Fruit fly (Drosophila melanogaster) whole organism, embryonic: ENCODE results near the gene CG33110.

ENCODE experiments used
- CG10654 ChIP-seq: fragments of 200-800 bp; sonication (Bioruptor generic); optimal IDR thresholded peaks from 2 replicates; lab custom pipeline; 2016; ENCODE audit warnings: missing biosample characterization, missing genetic modification characterization
- CG10979 ChIP-seq: fragments of 200-800 bp; sonication (Bioruptor generic); optimal IDR thresholded peaks from 2 replicates; lab custom pipeline; 2018; ENCODE audit warnings: missing biosample characterization, mild to moderate bottlenecking, missing genetic modification characterization, moderate library complexity
- CG12104 ChIP-seq: fragments of 200-800 bp; sonication (Bioruptor generic); optimal IDR thresholded peaks from 3 replicates; lab custom pipeline; 2016; ENCODE audit warnings: missing biosample characterization, missing genetic modification characterization
- CG1233 ChIP-seq: fragments of 200-800 bp; sonication (Bioruptor generic); optimal IDR thresholded peaks from 4 replicates; lab custom pipeline; 2018; ENCODE audit warnings: missing biosample characterization, mild to moderate bottlenecking, missing genetic modification characterization
- CG12391 ChIP-seq: fragments of 200-800 bp; sonication (Bioruptor generic); optimal IDR thresholded peaks from 3 replicates; lab custom pipeline; 2018; ENCODE audit warnings: missing biosample characterization, mild to moderate bottlenecking, missing genetic modification characterization, moderate library complexity
- CG12769 ChIP-seq: fragments of 200-800 bp; sonication (Bioruptor generic); optimal IDR thresholded peaks from 2 replicates; lab custom pipeline; 2019; ENCODE audit warnings: missing biosample characterization, mild to moderate bottlenecking, missing genetic modification characterization, moderate library complexity
- CG13894 ChIP-seq: fragments of 200-800 bp; sonication (Bioruptor generic); optimal IDR thresholded peaks from 3 replicates; lab custom pipeline; 2018; ENCODE audit warnings: missing biosample characterization, mild to moderate bottlenecking, missing genetic modification characterization, moderate library complexity
- CG14860 ChIP-seq: fragments of 200-800 bp; sonication (Bioruptor generic); IDR thresholded peaks from 3 replicates; pipeline ENCODE4 v1.3.6; 2022; ENCODE audit warnings: missing biosample characterization, missing genetic modification characterization; ENCODE audit not compliant: partially characterized antibody
- CG14965 ChIP-seq: fragments of 200-800 bp; sonication (Bioruptor generic); optimal IDR thresholded peaks from 2 replicates; lab custom pipeline; 2016; ENCODE audit warnings: missing biosample characterization, missing genetic modification characterization, borderline replicate concordance
- CG15269 ChIP-seq: fragments of 200-800 bp; sonication (Bioruptor generic); optimal IDR thresholded peaks from 2 replicates; lab custom pipeline; 2018; ENCODE audit warnings: missing biosample characterization, mild to moderate bottlenecking, missing genetic modification characterization, moderate library complexity
- CG4282 ChIP-seq: fragments of 200-800 bp; sonication (Bioruptor generic); optimal IDR thresholded peaks from 2 replicates; lab custom pipeline; 2016; ENCODE audit warnings: missing biosample characterization, missing genetic modification characterization
- CG4328 ChIP-seq: fragments of 200-800 bp; sonication (Bioruptor generic); optimal IDR thresholded peaks from 3 replicates; lab custom pipeline; 2017; ENCODE audit warnings: missing biosample characterization, missing genetic modification reagents, missing genetic modification characterization
- CG4360 ChIP-seq: fragments of 200-800 bp; sonication (Bioruptor generic); IDR thresholded peaks from 2 replicates; pipeline ENCODE4 v1.3.6; 2022; ENCODE audit warnings: missing biosample characterization, missing genetic modification characterization
- CG5953 ChIP-seq: fragments of 200-800 bp; sonication (Bioruptor generic); IDR thresholded peaks from 2 replicates; pipeline ENCODE4 v1.3.6; 2022; ENCODE audit warnings: missing biosample characterization, missing genetic modification characterization
- CG6683 ChIP-seq: fragments of 200-800 bp; sonication (Bioruptor generic); optimal IDR thresholded peaks from 2 replicates; lab custom pipeline; 2017; ENCODE audit warnings: missing biosample characterization, mild to moderate bottlenecking, missing genetic modification characterization, missing genetic modification reagents
- CG6689 ChIP-seq: fragments of 200-800 bp; sonication (Bioruptor generic); IDR thresholded peaks from 2 replicates; pipeline ENCODE4 v1.3.6; 2022; ENCODE audit warnings: missing biosample characterization, missing genetic modification characterization
- CG6791 ChIP-seq: fragments of 200-800 bp; sonication (Bioruptor generic); IDR thresholded peaks from 3 replicates; pipeline ENCODE4 v1.3.6; 2022; ENCODE audit warnings: missing biosample characterization, missing genetic modification characterization; ENCODE audit not compliant: partially characterized antibody
- CG8281 ChIP-seq: fragments of 200-800 bp; sonication (Bioruptor generic); optimal IDR thresholded peaks from 2 replicates; lab custom pipeline; 2018; ENCODE audit warnings: missing biosample characterization, mild to moderate bottlenecking, missing genetic modification characterization, moderate library complexity
- CTCF ChIP-seq: fragments of 200-800 bp; sonication (Bioruptor generic); optimal IDR thresholded peaks from 2 replicates; lab custom pipeline; 2017; ENCODE audit warnings: missing biosample characterization, mild to moderate bottlenecking, missing genetic modification characterization, moderate library complexity
- Deaf1 ChIP-seq: fragments of 200-800 bp; optimal IDR thresholded peaks from 3 replicates; lab custom pipeline; 2019; ENCODE audit warnings: missing biosample characterization, mild to moderate bottlenecking, missing genetic modification characterization, moderate library complexity
- Dip2 ChIP-seq: fragments of 200-800 bp; sonication (Bioruptor generic); IDR thresholded peaks from 2 replicates; pipeline ENCODE4 v1.3.6; 2022; ENCODE audit warnings: missing biosample characterization, missing genetic modification characterization
- Eip74EF ChIP-seq, 2 experiments: fragments of 200-800 bp in 1 of 2; fragments of >200 bp in 1 of 2; sonication (Bioruptor generic) in 1 of 2; optimal IDR thresholded peaks; 2 replicates each; lab custom pipeline; 2017 to 2019; ENCODE audit warnings: missing biosample characterization in 2 of 2, missing genetic modification characterization in 2 of 2, mild to moderate bottlenecking in 1 of 2, moderate library complexity in 1 of 2
- Hr39 ChIP-seq: fragments of >200 bp; optimal IDR thresholded peaks from 2 replicates; lab custom pipeline; 2017
- MTF-1 ChIP-seq: fragments of 200-800 bp; sonication (Bioruptor generic); optimal IDR thresholded peaks from 2 replicates; lab custom pipeline; 2018; ENCODE audit warnings: missing biosample characterization, mild to moderate bottlenecking, missing genetic modification characterization, borderline replicate concordance
- Med ChIP-seq: fragments of 200-800 bp; sonication (Bioruptor generic); peaks from one replicate; lab custom pipeline; 2016; ENCODE audit warnings: missing biosample characterization, missing genetic modification characterization, mild to moderate bottlenecking, inconsistent platforms, moderate library complexity
- Myb ChIP-seq: fragments of 200-800 bp; sonication (Bioruptor generic); optimal IDR thresholded peaks from 2 replicates; lab custom pipeline; 2016; ENCODE audit warnings: missing biosample characterization, missing genetic modification characterization
- Scr ChIP-seq: fragments of 200-800 bp; sonication (Bioruptor generic); IDR thresholded peaks from 2 replicates; pipeline ENCODE4 v1.3.6; 2022; ENCODE audit warnings: missing biosample characterization, missing genetic modification characterization; ENCODE audit not compliant: partially characterized antibody
- Sox102F ChIP-seq: fragments of 200-800 bp; sonication (Bioruptor generic); optimal IDR thresholded peaks from 2 replicates; lab custom pipeline; 2018; ENCODE audit warnings: missing biosample characterization, mild to moderate bottlenecking, missing genetic modification characterization, moderate library complexity
- ato ChIP-seq: fragments of 200-800 bp; sonication (Bioruptor generic); IDR thresholded peaks from 2 replicates; pipeline ENCODE4 v1.3.6; 2022; ENCODE audit warnings: missing biosample characterization, missing genetic modification characterization; ENCODE audit not compliant: partially characterized antibody
- cg ChIP-seq: fragments of 200-800 bp; sonication (Bioruptor generic); optimal IDR thresholded peaks from 3 replicates; lab custom pipeline; 2019; ENCODE audit warnings: missing biosample characterization, mild to moderate bottlenecking, missing genetic modification characterization, moderate library complexity
- chinmo ChIP-seq: fragments of 200-800 bp; sonication (Bioruptor generic); IDR thresholded peaks from 4 replicates; pipeline ENCODE4 v1.3.6; 2022; ENCODE audit warnings: missing biosample characterization, missing genetic modification characterization; ENCODE audit not compliant: partially characterized antibody
- cwo ChIP-seq: fragments of 200-800 bp; sonication (Bioruptor generic); optimal IDR thresholded peaks from 3 replicates; lab custom pipeline; 2017; ENCODE audit warnings: missing biosample characterization, missing genetic modification characterization, mild to moderate bottlenecking, moderate library complexity, missing genetic modification reagents
- dpn ChIP-seq, 2 experiments: fragments of 200-800 bp; sonication (Bioruptor generic); optimal IDR thresholded peaks; 3 replicates each; lab custom pipeline; 2016; ENCODE audit warnings: missing biosample characterization in 2 of 2, missing genetic modification characterization in 2 of 2
- fd102C ChIP-seq: fragments of 200-800 bp; sonication (Bioruptor generic); optimal IDR thresholded peaks from 2 replicates; lab custom pipeline; 2018; ENCODE audit warnings: missing biosample characterization, mild to moderate bottlenecking, missing genetic modification characterization, moderate library complexity
- fd64A ChIP-seq: fragments of 200-800 bp; sonication (Bioruptor generic); optimal IDR thresholded peaks from 3 replicates; lab custom pipeline; 2018; ENCODE audit warnings: missing biosample characterization, mild to moderate bottlenecking, missing genetic modification characterization
- fd96Cb ChIP-seq: fragments of 200-800 bp; sonication (Bioruptor generic); optimal IDR thresholded peaks from 2 replicates; lab custom pipeline; 2018; ENCODE audit warnings: missing biosample characterization, mild to moderate bottlenecking, missing genetic modification characterization, moderate library complexity
- inv ChIP-seq: fragments of 200-800 bp; sonication (Bioruptor generic); IDR thresholded peaks from 2 replicates; pipeline ENCODE4 v1.3.6; 2022; ENCODE audit warnings: missing biosample characterization, missing genetic modification characterization; ENCODE audit not compliant: partially characterized antibody
- jumu ChIP-seq: fragments of 200-800 bp; sonication (Bioruptor generic); optimal IDR thresholded peaks from 3 replicates; lab custom pipeline; 2016; ENCODE audit warnings: missing biosample characterization, missing genetic modification characterization
- nerfin-2 ChIP-seq: fragments of 200-800 bp; sonication (Bioruptor generic); IDR thresholded peaks from 2 replicates; pipeline ENCODE4 v1.3.6; 2022; ENCODE audit warnings: missing biosample characterization, missing genetic modification characterization; ENCODE audit not compliant: partially characterized antibody
- scrt ChIP-seq: fragments of 200-800 bp; sonication (Bioruptor generic); optimal IDR thresholded peaks from 2 replicates; lab custom pipeline; 2018; ENCODE audit warnings: missing biosample characterization, mild to moderate bottlenecking, missing genetic modification characterization, moderate library complexity
- sens ChIP-seq: fragments of 200-800 bp; sonication (Bioruptor generic); peaks from one replicate; lab custom pipeline; 2016; ENCODE audit warnings: missing biosample characterization, missing genetic modification characterization
- sim ChIP-seq: fragments of 200-800 bp; sonication (Bioruptor generic); IDR thresholded peaks from 2 replicates; pipeline ENCODE4 v1.3.6; 2022; ENCODE audit warnings: missing biosample characterization, missing genetic modification characterization
- stc ChIP-seq: fragments of 200-800 bp; sonication (Bioruptor generic); IDR thresholded peaks from 2 replicates; pipeline ENCODE4 v1.3.6; 2022; ENCODE audit warnings: missing biosample characterization, missing genetic modification characterization
- tap ChIP-seq: fragments of 200-800 bp; optimal IDR thresholded peaks from 3 replicates; lab custom pipeline; 2019; ENCODE audit warnings: missing biosample characterization, mild to moderate bottlenecking, missing genetic modification characterization, moderate library complexity
- vnd ChIP-seq: fragments of 200-800 bp; sonication (Bioruptor generic); IDR thresholded peaks from 3 replicates; pipeline ENCODE4 v1.3.6; 2022; ENCODE audit warnings: missing biosample characterization, missing genetic modification characterization; ENCODE audit not compliant: partially characterized antibody

Gene CG33110

dm6 chr3R:22560224-22560623 lies 9.8 kb upstream of the CG33110 start:
- TF ChIP-seq jumu (no peak), CG4282 (GFP tag; lab: Kevin White, UChicago) (no peak), fd102C (GFP tag; lab: Kevin White, UChicago) (no peak), CG13894 (peak; percentile 98), Sox102F (GFP tag; lab: Kevin White, UChicago) (no peak), Med (peak; percentile 0), CG12769 (tag; lab: Kevin White, UChicago) (peak; percentile 59)

- TF ChIP-seq chinmo (GFP tag; lab: Robert Waterston, UW): 0 out of 4 replicates have a peak, but pooled peaks have one; percentile 58
- peak; percentile 98 for TF ChIP-seq CG13894
- TF ChIP-seq CG12104 (GFP tag; lab: Kevin White, UChicago): no peak
- no peak for TF ChIP-seq stc (GFP tag; lab: Robert Waterston, UW)
- TF ChIP-seq nerfin-2 (GFP tag; lab: Robert Waterston, UW): no peak
- no peak for TF ChIP-seq scrt (GFP tag; lab: Kevin White, UChicago)
- no peak for TF ChIP-seq CG4328
- TF ChIP-seq CG12391 (tag; lab: Kevin White, UChicago): no peak
- no peak for TF ChIP-seq CG10979 (tag; lab: Kevin White, UChicago)
- no peak for TF ChIP-seq sim (GFP tag; lab: Robert Waterston, UW)
- TF ChIP-seq tap: no peak
- TF ChIP-seq CG6689 (GFP tag; lab: Robert Waterston, UW): no peak
- TF ChIP-seq CG6791: no peak
- no peak for TF ChIP-seq Scr
- TF ChIP-seq fd96Cb: no peak
- TF ChIP-seq Deaf1 (tag; lab: Kevin White, UChicago): peak; percentile 22
- TF ChIP-seq CG15269 (tag; lab: Kevin White, UChicago): peak; percentile 7
- no peak for TF ChIP-seq CG6683
- TF ChIP-seq, all 482 proteins: peak for 4
Measured at dm6 chr3R:22562502-22562901, 7.5 kb upstream of the CG33110 start, which contains the start of gene sit. Gene sit, minus strand, starts transcription at chr3R:22562572.

- no peak for TF ChIP-seq CTCF (GFP tag; lab: Kevin White, UChicago)
- TF ChIP-seq CG8281 (tag; lab: Kevin White, UChicago): no peak
- no peak for TF ChIP-seq CG14860 (GFP tag; lab: Robert Waterston, UW)
- no peak for TF ChIP-seq CG5953 (GFP tag; lab: Robert Waterston, UW)
- TF ChIP-seq chinmo (GFP tag; lab: Robert Waterston, UW): peak; percentile 90
- TF ChIP-seq CG1233 (GFP tag; lab: Kevin White, UChicago): no peak
- no peak for TF ChIP-seq CG10654 (GFP tag; lab: Kevin White, UChicago)
- TF ChIP-seq MTF-1 (GFP tag; lab: Kevin White, UChicago): no peak
- TF ChIP-seq CG4360 (GFP tag; lab: Robert Waterston, UW): no peak
- peak in 1 of 2 experiments; percentile 90 for TF ChIP-seq Eip74EF (GFP tag; optimal IDR thresholded peaks at IDR 0.05; lab: Kevin White, UChicago)
- no peak for TF ChIP-seq ato
Measured at dm6 chr3R:22564076-22564475, 5.9 kb upstream of the CG33110 start.

dm6 chr3R:22564707-22565106 lies 5.3 kb upstream of the CG33110 start:
- peak; percentile 90 for TF ChIP-seq CTCF (GFP tag; lab: Kevin White, UChicago)
- TF ChIP-seq sens (GFP tag; lab: Kevin White, UChicago): peak; percentile 38
- TF ChIP-seq fd64A (GFP tag; lab: Kevin White, UChicago): no peak
- TF ChIP-seq CG14965 (GFP tag; lab: Kevin White, UChicago): no peak
- no peak for TF ChIP-seq Myb (GFP tag; lab: Kevin White, UChicago)
- no peak for TF ChIP-seq cwo (GFP tag; lab: Kevin White, UChicago)
- no peak for TF ChIP-seq dpn (GFP tag; optimal IDR thresholded peaks at IDR 0.05; lab: Kevin White, UChicago)
- peak; percentile 84 for TF ChIP-seq Dip2 (GFP tag; lab: Robert Waterston, UW)
- no peak for TF ChIP-seq Scr
- no peak for TF ChIP-seq vnd (GFP tag; lab: Robert Waterston, UW)
- no peak for TF ChIP-seq cg (GFP tag; lab: Kevin White, UChicago)
- no peak for TF ChIP-seq inv (GFP tag; lab: Robert Waterston, UW)
- TF ChIP-seq Hr39 (lab: Kevin White, UChicago): no peak
